Worm (Caenorhabditis elegans) whole organism, L4 larva: Measurements from ENCODE around the gene parg-1.

Experiments used
- F10B5.3 ChIP-seq: sonication (generic microtip); optimal IDR thresholded peaks from 2 replicates; lab custom pipeline; 2016; ENCODE audit warnings: mild to moderate bottlenecking, missing genetic modification characterization, missing compliant biosample characterization
- T20F7.1 ChIP-seq: fragments of 200-800 bp; sonication (Bioruptor generic); optimal IDR thresholded peaks from 2 replicates; lab custom pipeline; 2018; ENCODE audit warnings: mild to moderate bottlenecking, missing genetic modification characterization, missing compliant biosample characterization
- Y48G9A.11 ChIP-seq: fragments of 200-800 bp; sonication (Bioruptor generic); IDR thresholded peaks from 2 replicates; pipeline ENCODE4 v1.3.6; 2022; ENCODE audit warnings: missing genetic modification reagents, missing genetic modification characterization, missing compliant biosample characterization
- ZK337.2 ChIP-seq: fragments of 200-800 bp; sonication (Bioruptor generic); IDR thresholded peaks from 2 replicates; pipeline ENCODE4 v1.3.6; 2022; ENCODE audit warnings: missing genetic modification reagents, missing genetic modification characterization, missing compliant biosample characterization
- aha-1 ChIP-seq: fragments of 150-350 bp; peaks from one replicate; lab custom pipeline; 2014; ENCODE audit warnings: missing biosample characterization, missing genetic modification characterization
- aly-2 ChIP-seq: sonication (generic microtip); optimal IDR thresholded peaks from 2 replicates; lab custom pipeline; 2018; ENCODE audit warnings: missing biosample characterization, missing genetic modification characterization
- arid-1 ChIP-seq: fragments of 200-800 bp; sonication (Bioruptor generic); conservative IDR thresholded peaks from 2 replicates; pipeline ENCODE4 v1.3.6; 2022; ENCODE audit warnings: missing genetic modification reagents, missing genetic modification characterization, missing compliant biosample characterization
- ceh-28 ChIP-seq: fragments of 150-350 bp; optimal IDR thresholded peaks from 2 replicates; lab custom pipeline; 2014; ENCODE audit warnings: missing biosample characterization, missing genetic modification reagents, missing genetic modification characterization
- ceh-44 ChIP-seq: fragments of 200-800 bp; sonication (Bioruptor generic); IDR thresholded peaks from 2 replicates; pipeline ENCODE4 v1.3.6; 2022; ENCODE audit warnings: missing genetic modification reagents, missing genetic modification characterization, missing compliant biosample characterization
- ceh-62 ChIP-seq: sonication (generic microtip); optimal IDR thresholded peaks from 2 replicates; lab custom pipeline; 2017; ENCODE audit warnings: missing biosample characterization, missing genetic modification characterization
- ces-1 ChIP-seq: fragments of 150-350 bp; sonication (generic microtip); optimal IDR thresholded peaks from 4 replicates; lab custom pipeline; 2014; ENCODE audit warnings: missing biosample characterization, missing genetic modification reagents, missing genetic modification characterization
- cey-2 ChIP-seq: sonication (generic microtip); optimal IDR thresholded peaks from 3 replicates; lab custom pipeline; 2017; ENCODE audit warnings: missing genetic modification characterization, mild to moderate bottlenecking, missing compliant biosample characterization, antibody characterized with exemption, borderline replicate concordance; ENCODE audit not compliant: insufficient read depth
- ctbp-1 ChIP-seq: fragments of 200-800 bp; sonication (Bioruptor generic); IDR thresholded peaks from 2 replicates; pipeline ENCODE4 v1.3.6; 2022; ENCODE audit warnings: missing genetic modification reagents, missing genetic modification characterization, missing compliant biosample characterization
- daf-12 ChIP-seq: fragments of 150-350 bp; optimal IDR thresholded peaks from 2 replicates; lab custom pipeline; 2014; ENCODE audit warnings: missing biosample characterization, missing genetic modification reagents, missing genetic modification characterization
- daf-16 ChIP-seq, 3 experiments: sonication (generic microtip); optimal IDR thresholded peaks; 2 replicates each; lab custom pipeline; 2016 to 2017; ENCODE audit warnings: missing genetic modification characterization in 3 of 3, missing genetic modification reagents in 3 of 3, mild to moderate bottlenecking in 2 of 3, missing compliant biosample characterization in 2 of 3, missing biosample characterization in 1 of 3, moderate library complexity in 1 of 3
- daf-19 ChIP-seq: fragments of 200-800 bp; sonication (Bioruptor generic); conservative IDR thresholded peaks from 2 replicates; pipeline ENCODE4 v1.3.6; 2022; ENCODE audit warnings: missing genetic modification characterization, missing compliant biosample characterization
- daf-8 ChIP-seq: fragments of 200-800 bp; sonication (Bioruptor generic); IDR thresholded peaks from 2 replicates; pipeline ENCODE4 v1.3.6; 2022; ENCODE audit warnings: missing genetic modification characterization, missing compliant biosample characterization
- dmd-6 ChIP-seq: fragments of 200-800 bp; sonication (Bioruptor generic); IDR thresholded peaks from 2 replicates; pipeline ENCODE4 v1.3.6; 2022; ENCODE audit warnings: missing genetic modification reagents, missing genetic modification characterization, missing compliant biosample characterization
- dve-1 ChIP-seq: sonication (generic microtip); optimal IDR thresholded peaks from 2 replicates; lab custom pipeline; 2017; ENCODE audit warnings: antibody characterized with exemption, mild to moderate bottlenecking, missing genetic modification characterization, missing compliant biosample characterization; ENCODE audit not compliant: insufficient read depth
- egl-27 ChIP-seq: sonication (generic microtip); optimal IDR thresholded peaks from 3 replicates; lab custom pipeline; 2017; ENCODE audit warnings: missing biosample characterization, missing genetic modification reagents, missing genetic modification characterization
- egl-43 ChIP-seq: fragments of 200-800 bp; sonication (Bioruptor generic); IDR thresholded peaks from 2 replicates; pipeline ENCODE4 v1.3.6; 2022; ENCODE audit warnings: missing genetic modification reagents, missing genetic modification characterization, missing compliant biosample characterization
- fos-1 ChIP-seq: fragments of 150-350 bp; optimal IDR thresholded peaks from 2 replicates; lab custom pipeline; 2014; ENCODE audit warnings: missing biosample characterization, missing genetic modification characterization
- gei-8 ChIP-seq: fragments of 200-800 bp; sonication (Bioruptor generic); optimal IDR thresholded peaks from 2 replicates; lab custom pipeline; 2018; ENCODE audit warnings: mild to moderate bottlenecking, missing genetic modification characterization, missing compliant biosample characterization
- hif-1 ChIP-seq, 2 experiments: sonication (generic microtip); optimal IDR thresholded peaks; 2 replicates each; lab custom pipeline; 2016 to 2017; ENCODE audit warnings: missing compliant biosample characterization in 2 of 2, missing genetic modification characterization in 2 of 2, missing genetic modification reagents in 2 of 2, missing genotype in 2 of 2, mild to moderate bottlenecking in 1 of 2
- hlh-11 ChIP-seq: fragments of 200-800 bp; sonication (Bioruptor generic); optimal IDR thresholded peaks from 2 replicates; lab custom pipeline; 2018; ENCODE audit warnings: mild to moderate bottlenecking, missing genetic modification characterization, missing compliant biosample characterization
- hlh-30 ChIP-seq: sonication (generic microtip); optimal IDR thresholded peaks from 2 replicates; lab custom pipeline; 2017; ENCODE audit warnings: antibody characterized with exemption, mild to moderate bottlenecking, missing genetic modification characterization, missing compliant biosample characterization; ENCODE audit not compliant: insufficient read depth
- hmg-1.1 ChIP-seq: fragments of 200-800 bp; sonication (Bioruptor generic); IDR thresholded peaks from 2 replicates; pipeline ENCODE4 v1.3.6; 2022; ENCODE audit warnings: missing genetic modification reagents, missing genetic modification characterization, missing compliant biosample characterization
- lin-13 ChIP-seq: fragments of 150-350 bp; optimal IDR thresholded peaks from 2 replicates; lab custom pipeline; 2014; ENCODE audit warnings: missing biosample characterization, missing genetic modification reagents, missing genetic modification characterization
- lin-38 ChIP-seq: fragments of 200-800 bp; sonication (Bioruptor generic); IDR thresholded peaks from 2 replicates; pipeline ENCODE4 v1.3.6; 2022; ENCODE audit warnings: missing genetic modification reagents, missing genetic modification characterization, missing compliant biosample characterization
- lin-39 ChIP-seq: fragments of 150-350 bp; optimal IDR thresholded peaks from 2 replicates; lab custom pipeline; 2014; ENCODE audit warnings: missing biosample characterization, missing genetic modification reagents, missing genetic modification characterization
- lir-3 ChIP-seq: sonication (generic microtip); optimal IDR thresholded peaks from 2 replicates; lab custom pipeline; 2016; ENCODE audit warnings: mild to moderate bottlenecking, missing genetic modification characterization, missing compliant biosample characterization
- madf-5 ChIP-seq, 2 experiments: fragments of 200-800 bp; sonication (Bioruptor generic); IDR thresholded peaks; 2 replicates each; pipeline ENCODE4 v1.3.6; 2022; ENCODE audit warnings: missing compliant biosample characterization in 2 of 2, missing genetic modification characterization in 2 of 2
- mdl-1 ChIP-seq, 2 experiments: fragments of 150-350 bp in 1 of 2; sonication (generic microtip) in 1 of 2; optimal IDR thresholded peaks; 2 replicates each; lab custom pipeline; 2014 to 2017; ENCODE audit warnings: missing biosample characterization in 2 of 2, missing genetic modification characterization in 2 of 2
- mes-2 ChIP-seq: sonication (generic microtip); optimal IDR thresholded peaks from 2 replicates; lab custom pipeline; 2016; ENCODE audit warnings: missing genotype, mild to moderate bottlenecking, missing genetic modification characterization, missing compliant biosample characterization; ENCODE audit not compliant: poor library complexity, severe bottlenecking
- nhr-111 ChIP-seq: fragments of 200-800 bp; sonication (Bioruptor generic); optimal IDR thresholded peaks from 2 replicates; lab custom pipeline; 2018; ENCODE audit warnings: mild to moderate bottlenecking, missing genetic modification characterization, missing compliant biosample characterization
- nhr-28 ChIP-seq: fragments of 150-350 bp; optimal IDR thresholded peaks from 2 replicates; lab custom pipeline; 2014; ENCODE audit warnings: missing biosample characterization, missing genetic modification characterization
- nhr-41 ChIP-seq: fragments of 200-800 bp; sonication (Bioruptor generic); IDR thresholded peaks from 2 replicates; pipeline ENCODE4 v1.3.6; 2022; ENCODE audit warnings: missing genetic modification reagents, missing genetic modification characterization, missing compliant biosample characterization
- nhr-42 ChIP-seq: fragments of 200-800 bp; sonication (Bioruptor generic); IDR thresholded peaks from 2 replicates; pipeline ENCODE4 v1.3.6; 2022; ENCODE audit warnings: missing genetic modification characterization, missing compliant biosample characterization
- php-3 ChIP-seq: fragments of 200-800 bp; sonication (Bioruptor generic); IDR thresholded peaks from 2 replicates; pipeline ENCODE4 v1.3.6; 2022; ENCODE audit warnings: missing genetic modification reagents, missing genetic modification characterization, missing compliant biosample characterization
- pqm-1 ChIP-seq: sonication (generic microtip); optimal IDR thresholded peaks from 2 replicates; lab custom pipeline; 2017; ENCODE audit warnings: missing biosample characterization, missing genetic modification characterization
- rbr-2 ChIP-seq: sonication (generic microtip); optimal IDR thresholded peaks from 2 replicates; lab custom pipeline; 2016; ENCODE audit warnings: missing genotype, missing genetic modification characterization, missing compliant biosample characterization
- sdz-12 ChIP-seq: fragments of 200-800 bp; sonication (Bioruptor generic); optimal IDR thresholded peaks from 2 replicates; lab custom pipeline; 2018; ENCODE audit warnings: mild to moderate bottlenecking, missing genetic modification characterization, missing compliant biosample characterization
- skn-1 ChIP-seq: fragments of 150-350 bp; optimal IDR thresholded peaks from 2 replicates; lab custom pipeline; 2014; ENCODE audit warnings: missing biosample characterization, missing genetic modification characterization
- tag-97 ChIP-seq: fragments of 200-800 bp; sonication (Bioruptor generic); IDR thresholded peaks from 2 replicates; pipeline ENCODE4 v1.3.6; 2022; ENCODE audit warnings: missing genetic modification characterization, missing compliant biosample characterization
- tra-1 ChIP-seq: fragments of 200-800 bp; sonication (Bioruptor generic); IDR thresholded peaks from 2 replicates; pipeline ENCODE4 v1.3.6; 2022; ENCODE audit warnings: missing genetic modification reagents, missing genetic modification characterization, missing compliant biosample characterization
- unc-130 ChIP-seq: sonication (generic microtip); optimal IDR thresholded peaks from 2 replicates; lab custom pipeline; 2016; ENCODE audit warnings: missing genetic modification reagents, missing genetic modification characterization, missing compliant biosample characterization
- unc-39 ChIP-seq: sonication (generic microtip); optimal IDR thresholded peaks from 2 replicates; lab custom pipeline; 2017; ENCODE audit warnings: missing biosample characterization, missing genetic modification characterization
- unc-62 ChIP-seq, 3 experiments: fragments of 150-350 bp in 1 of 3; sonication (generic microtip); optimal IDR thresholded peaks in 2 of 3; peaks in 1 of 3; 1 replicate in 1 of 3; 2 replicates in 2 of 3; lab custom pipeline; 2014 to 2017; ENCODE audit warnings: missing biosample characterization in 3 of 3, missing genetic modification characterization in 3 of 3, missing genetic modification reagents in 3 of 3, missing genotype in 1 of 3
- vab-7 ChIP-seq: fragments of 200-800 bp; sonication (Bioruptor generic); IDR thresholded peaks from 2 replicates; pipeline ENCODE4 v1.3.6; 2022; ENCODE audit warnings: missing genetic modification reagents, missing genetic modification characterization, missing compliant biosample characterization
- zag-1 ChIP-seq: fragments of 150-350 bp; optimal IDR thresholded peaks from 2 replicates; lab custom pipeline; 2014; ENCODE audit warnings: missing biosample characterization, missing genetic modification characterization
- ztf-11 ChIP-seq: fragments of 150-350 bp; optimal IDR thresholded peaks from 2 replicates; lab custom pipeline; 2014; ENCODE audit warnings: missing biosample characterization, missing genetic modification characterization

The parg-1 gene

ce11 chrIV:8730469-8730868, 15.6 kb upstream of the parg-1 start, which contains the start of gene F21D5.3:
Gene F21D5.3 (plus strand): TSS chrIV:8730815.
- TF ChIP-seq egl-43 (GFP tag; lab: Robert Waterston, UW) (no peak), cey-2 (tag; lab: Kevin White, UChicago) (no peak), dmd-6 (GFP tag; lab: Robert Waterston, UW) (peak; percentile 68), dve-1 (tag; lab: Kevin White, UChicago) (peak; percentile 63), vab-7 (GFP tag; lab: Robert Waterston, UW) (no peak), lin-39 (tag; lab: Kevin White, UChicago) (no peak), hlh-11 (tag; lab: Kevin White, UChicago) (peak; percentile 47), mdl-1 (tag; optimal IDR thresholded peaks at IDR 0.05; lab: Kevin White, UChicago) (no peak), nhr-28 (tag; lab: Kevin White, UChicago) (peak; percentile 60), T20F7.1 (GFP tag; lab: Kevin White, UChicago) (peak; percentile 47), madf-5 (GFP tag; IDR thresholded peaks at IDR 0.05; lab: Robert Waterston, UW) (no peak), ctbp-1 (GFP tag; lab: Robert Waterston, UW) (no peak), sdz-12 (GFP tag; lab: Kevin White, UChicago) (no peak), php-3 (GFP tag; lab: Robert Waterston, UW) (peak; percentile 79), F10B5.3 (tag; lab: Kevin White, UChicago) (no peak), zag-1 (tag; lab: Kevin White, UChicago) (no peak), ceh-44 (GFP tag; lab: Robert Waterston, UW) (no peak), daf-19 (GFP tag; lab: Robert Waterston, UW) (no peak), ces-1 (no peak), lin-38 (GFP tag; lab: Robert Waterston, UW) (no peak), unc-62 (GFP tag; optimal IDR thresholded peaks at IDR 0.05 in 1 of 2; lab: Kevin White, UChicago) (no peak), unc-62 (tag; optimal IDR thresholded peaks at IDR 0.05; lab: Kevin White, UChicago) (no peak), lin-13 (GFP tag; lab: Kevin White, UChicago) (no peak), ceh-28 (no peak), aha-1 (tag; lab: Kevin White, UChicago) (no peak), rbr-2 (tag; lab: Kevin White, UChicago) (no peak), nhr-111 (no peak), hmg-1.1 (GFP tag; lab: Robert Waterston, UW) (no peak), hif-1 (tag; optimal IDR thresholded peaks at IDR 0.05; lab: Kevin White, UChicago) (peak in 1 of 2 experiments; percentile 42), fos-1 (tag; lab: Kevin White, UChicago) (no peak), nhr-42 (GFP tag; lab: Robert Waterston, UW) (no peak), daf-8 (GFP tag; lab: Robert Waterston, UW) (no peak), ceh-62 (tag; lab: Kevin White, UChicago) (no peak), skn-1 (tag; lab: Kevin White, UChicago) (no peak), lir-3 (tag; lab: Kevin White, UChicago) (no peak), ztf-11 (tag; lab: Kevin White, UChicago) (no peak), egl-27 (tag; lab: Kevin White, UChicago) (no peak), gei-8 (GFP tag; lab: Kevin White, UChicago) (no peak), mes-2 (tag; lab: Kevin White, UChicago) (no peak), tag-97 (GFP tag; lab: Robert Waterston, UW) (no peak), ZK337.2 (no peak), daf-12 (tag; lab: Kevin White, UChicago) (no peak), unc-39 (no peak), unc-130 (GFP tag; lab: Kevin White, UChicago) (no peak), aly-2 (tag; lab: Kevin White, UChicago) (no peak), arid-1 (GFP tag; lab: Robert Waterston, UW) (no peak), hlh-30 (tag; lab: Kevin White, UChicago) (no peak), nhr-41 (GFP tag; lab: Robert Waterston, UW) (no peak), pqm-1 (tag; lab: Kevin White, UChicago) (peak; percentile 96), daf-16 (GFP tag; optimal IDR thresholded peaks at IDR 0.05; lab: Kevin White, UChicago) (no peak), daf-16 (tag; optimal IDR thresholded peaks at IDR 0.05; lab: Kevin White, UChicago) (peak; percentile 67), Y48G9A.11 (no peak), tra-1 (GFP tag; lab: Robert Waterston, UW) (peak; percentile 60; the same call in 1 of the 2 replicates)
